Worm (Caenorhabditis elegans) whole organism, young adult: Measurements from ENCODE around the gene kqt-3.

Experiments used
- F33H1.4 ChIP-seq: fragments of 200-800 bp; sonication (Bioruptor generic); IDR thresholded peaks from 2 replicates; pipeline ENCODE4 v1.3.6; 2022; ENCODE audit warnings: missing genetic modification reagents, missing genetic modification characterization, missing compliant biosample characterization
- attf-6 ChIP-seq: fragments of 200-800 bp; sonication (Bioruptor generic); IDR thresholded peaks from 2 replicates; pipeline ENCODE4 v1.3.6; 2022; ENCODE audit warnings: missing genetic modification reagents, missing genetic modification characterization, missing compliant biosample characterization
- ceh-91 ChIP-seq: fragments of 200-800 bp; sonication (Bioruptor generic); IDR thresholded peaks from 2 replicates; pipeline ENCODE4 v1.3.6; 2022; ENCODE audit warnings: missing genetic modification reagents, missing genetic modification characterization, missing compliant biosample characterization
- chd-7 ChIP-seq: sonication (generic microtip); optimal IDR thresholded peaks from 2 replicates; lab custom pipeline; 2016; ENCODE audit warnings: mild to moderate bottlenecking, missing genetic modification characterization, moderate library complexity, missing compliant biosample characterization
- dpff-1 ChIP-seq: sonication (generic microtip); optimal IDR thresholded peaks from 2 replicates; lab custom pipeline; 2017; ENCODE audit warnings: mild to moderate bottlenecking, missing genetic modification characterization, missing compliant biosample characterization
- hmg-1.2 ChIP-seq: fragments of 200-800 bp; sonication (Bioruptor generic); IDR thresholded peaks from 2 replicates; pipeline ENCODE4 v1.3.6; 2022; ENCODE audit warnings: missing genetic modification reagents, missing genetic modification characterization, missing compliant biosample characterization
- hsf-1 ChIP-seq: fragments of 200-800 bp; sonication (Bioruptor generic); IDR thresholded peaks from 2 replicates; pipeline ENCODE4 v1.3.6; 2022; ENCODE audit warnings: missing genetic modification reagents, missing genetic modification characterization, missing compliant biosample characterization
- lsy-27 ChIP-seq: sonication (generic microtip); optimal IDR thresholded peaks from 2 replicates; lab custom pipeline; 2017; ENCODE audit warnings: missing genetic modification characterization, mild to moderate bottlenecking, missing compliant biosample characterization, antibody characterized with exemption, missing genotype, borderline replicate concordance; ENCODE audit not compliant: insufficient read depth
- nhr-179 ChIP-seq: sonication (generic microtip); optimal IDR thresholded peaks from 2 replicates; lab custom pipeline; 2016; ENCODE audit warnings: mild to moderate bottlenecking, missing genetic modification characterization, missing compliant biosample characterization
- snpc-4 ChIP-seq, 5 experiments: fragments of 150-350 bp in 1 of 5; sonication (generic microtip) in 4 of 5; optimal IDR thresholded peaks; 2 replicates each; lab custom pipeline; 2014 to 2018; ENCODE audit warnings: missing genetic modification characterization in 5 of 5, missing biosample characterization in 3 of 5, antibody characterized with exemption in 2 of 5, mild to moderate bottlenecking in 2 of 5, missing compliant biosample characterization in 2 of 5, missing genotype in 2 of 5, moderate library complexity in 2 of 5, missing genetic modification reagents in 1 of 5

ce11 chrII:13672057-13672456 lies 24.0 kb upstream of the kqt-3 start:
- TF ChIP-seq snpc-4 (GFP tag; optimal IDR thresholded peaks at IDR 0.05; lab: Kevin White, UChicago) (no peak), snpc-4 (tag; optimal IDR thresholded peaks at IDR 0.05; lab: Kevin White, UChicago) (no peak), hsf-1 (no peak), chd-7 (tag; lab: Kevin White, UChicago) (no peak), attf-6 (GFP tag; lab: Robert Waterston, UW) (no peak), nhr-179 (tag; lab: Kevin White, UChicago) (no peak), ceh-91 (no peak), lsy-27 (tag; lab: Kevin White, UChicago) (no peak), hmg-1.2 (GFP tag; lab: Robert Waterston, UW) (no peak), dpff-1 (no peak), F33H1.4 (no peak)
